Worm (Caenorhabditis elegans) whole organism, L3 larva: ENCODE measurements around the gene nhr-17.

Source experiments
- R02D3.7 ChIP-seq: fragments of 150-350 bp; optimal IDR thresholded peaks from 2 replicates; lab custom pipeline; 2014; ENCODE audit warnings: missing biosample characterization, missing genetic modification characterization
- ZK546.5 ChIP-seq: sonication (generic microtip); optimal IDR thresholded peaks from 2 replicates; lab custom pipeline; 2017; ENCODE audit warnings: missing biosample characterization, missing genetic modification characterization
- ceh-16 ChIP-seq: sonication (generic microtip); optimal IDR thresholded peaks from 2 replicates; lab custom pipeline; 2017; ENCODE audit warnings: missing biosample characterization, missing genetic modification characterization
- daf-12 ChIP-seq: fragments of 150-350 bp; optimal IDR thresholded peaks from 2 replicates; lab custom pipeline; 2014; ENCODE audit warnings: missing biosample characterization, missing genetic modification reagents, missing genetic modification characterization
- egl-27 ChIP-seq: sonication (generic microtip); optimal IDR thresholded peaks from 4 replicates; lab custom pipeline; 2017; ENCODE audit warnings: missing biosample characterization, missing genetic modification reagents, missing genetic modification characterization
- elt-3 ChIP-seq, 3 experiments: fragments of 150-350 bp in 1 of 3; sonication (generic microtip) in 2 of 3; optimal IDR thresholded peaks; 2 replicates in 2 of 3; 4 replicates in 1 of 3; lab custom pipeline; 2014 to 2017; ENCODE audit warnings: missing biosample characterization in 3 of 3, missing genetic modification characterization in 3 of 3
- eor-1 ChIP-seq, 2 experiments: fragments of 150-350 bp; optimal IDR thresholded peaks; 2 replicates each; lab custom pipeline; 2014 to 2018; ENCODE audit warnings: missing biosample characterization in 2 of 2, missing genetic modification characterization in 2 of 2
- lin-15B ChIP-seq: fragments of 150-350 bp; optimal IDR thresholded peaks from 2 replicates; lab custom pipeline; 2014; ENCODE audit warnings: missing biosample characterization, missing genetic modification characterization
- lsy-12 ChIP-seq: sonication (generic microtip); optimal IDR thresholded peaks from 2 replicates; lab custom pipeline; 2016; ENCODE audit warnings: mild to moderate bottlenecking, missing genetic modification characterization, missing compliant biosample characterization
- mdl-1 ChIP-seq: fragments of 150-350 bp; optimal IDR thresholded peaks from 2 replicates; lab custom pipeline; 2014; ENCODE audit warnings: missing biosample characterization, missing genetic modification characterization
- nhr-11 ChIP-seq: fragments of 150-350 bp; optimal IDR thresholded peaks from 2 replicates; lab custom pipeline; 2014; ENCODE audit warnings: missing biosample characterization, missing genetic modification characterization
- nhr-12 ChIP-seq: fragments of 150-350 bp; optimal IDR thresholded peaks from 2 replicates; lab custom pipeline; 2014; ENCODE audit warnings: missing biosample characterization, missing genetic modification characterization
- nhr-76 ChIP-seq: fragments of 150-350 bp; sonication (generic microtip); optimal IDR thresholded peaks from 5 replicates; lab custom pipeline; 2014; ENCODE audit warnings: missing biosample characterization, missing genetic modification characterization
- unc-62 ChIP-seq: fragments of 150-350 bp; sonication (generic microtip); optimal IDR thresholded peaks from 4 replicates; lab custom pipeline; 2014; ENCODE audit warnings: missing biosample characterization, missing genetic modification reagents, missing genetic modification characterization

DNA sequence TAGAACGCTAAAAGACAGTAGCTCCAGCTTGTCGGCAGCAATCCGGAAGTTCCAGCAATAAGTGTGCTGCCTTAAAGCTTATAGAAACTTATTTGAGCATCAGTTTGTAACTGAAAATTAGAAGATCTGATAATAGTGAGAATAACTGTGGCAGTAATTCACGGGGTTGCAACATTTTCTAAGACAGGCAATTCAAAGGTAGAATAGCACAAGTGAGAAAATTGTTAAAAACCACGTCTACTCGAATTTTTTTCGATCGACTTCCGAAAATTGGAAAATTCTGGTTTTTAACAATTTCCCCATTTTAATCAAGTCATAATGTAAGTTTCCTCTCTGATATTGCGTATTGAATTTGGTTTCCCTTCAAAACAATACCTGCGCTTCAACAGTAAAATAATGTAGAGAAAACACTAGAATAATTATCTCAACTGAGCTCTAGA lies 25.5 kb upstream of the nhr-17 start:
- TF ChIP-seq daf-12 (tag; lab: Kevin White, UChicago), result no peak
- no peak for TF ChIP-seq unc-62 (GFP tag; lab: Kevin White, UChicago)
- TF ChIP-seq R02D3.7 (tag; lab: Kevin White, UChicago), result no peak
- TF ChIP-seq ZK546.5 (tag; lab: Kevin White, UChicago), result no peak
- TF ChIP-seq nhr-76 (tag; lab: Kevin White, UChicago), result no peak
- TF ChIP-seq nhr-11 (tag; lab: Kevin White, UChicago), result no peak
- TF ChIP-seq nhr-12 (tag; lab: Kevin White, UChicago), result no peak
- TF ChIP-seq eor-1 (tag; optimal IDR thresholded peaks at IDR 0.05; lab: Kevin White, UChicago), result no peak
- TF ChIP-seq mdl-1 (tag; lab: Kevin White, UChicago), result no peak
- no peak for TF ChIP-seq lin-15B
- TF ChIP-seq ceh-16, result no peak
- no peak for TF ChIP-seq elt-3 (tag; optimal IDR thresholded peaks at IDR 0.05; lab: Kevin White, UChicago)
- no peak for TF ChIP-seq egl-27 (tag; lab: Kevin White, UChicago)
- TF ChIP-seq lsy-12 (tag; lab: Kevin White, UChicago), result no peak
